Worm (Caenorhabditis elegans) whole organism, L4 larva: ENCODE data around the gene pnn-1.

ENCODE experiments used
- F10B5.3 ChIP-seq: sonication (generic microtip); optimal IDR thresholded peaks from 2 replicates; lab custom pipeline; 2016; ENCODE audit warnings: mild to moderate bottlenecking, missing genetic modification characterization, missing compliant biosample characterization
- F26F4.8 ChIP-seq: fragments of 200-800 bp; sonication (Bioruptor generic); conservative IDR thresholded peaks from 2 replicates; pipeline ENCODE4 v1.3.6; 2022; ENCODE audit warnings: missing genetic modification characterization, missing compliant biosample characterization
- T26A8.4 ChIP-seq: fragments of 200-800 bp; sonication (Bioruptor generic); IDR thresholded peaks from 2 replicates; pipeline ENCODE4 v1.3.6; 2022; ENCODE audit warnings: missing genetic modification characterization, missing compliant biosample characterization
- Y48G9A.11 ChIP-seq: fragments of 200-800 bp; sonication (Bioruptor generic); IDR thresholded peaks from 2 replicates; pipeline ENCODE4 v1.3.6; 2022; ENCODE audit warnings: missing genetic modification reagents, missing genetic modification characterization, missing compliant biosample characterization
- Y75B8A.6 ChIP-seq: fragments of 200-800 bp; sonication (Bioruptor generic); IDR thresholded peaks from 2 replicates; pipeline ENCODE4 v1.3.6; 2022; ENCODE audit warnings: missing genetic modification reagents, missing genetic modification characterization, missing compliant biosample characterization
- ZK546.5 ChIP-seq, 2 experiments: sonication (generic microtip); optimal IDR thresholded peaks; 2 replicates each; lab custom pipeline; 2017; ENCODE audit warnings: missing biosample characterization in 2 of 2, missing genetic modification characterization in 2 of 2
- aha-1 ChIP-seq: fragments of 150-350 bp; peaks from one replicate; lab custom pipeline; 2014; ENCODE audit warnings: missing biosample characterization, missing genetic modification characterization
- ceh-20 ChIP-seq: fragments of 200-800 bp; sonication (Bioruptor generic); IDR thresholded peaks from 2 replicates; pipeline ENCODE4 v1.3.6; 2022; ENCODE audit warnings: missing genetic modification reagents, missing genetic modification characterization, missing compliant biosample characterization
- ceh-44 ChIP-seq: fragments of 200-800 bp; sonication (Bioruptor generic); IDR thresholded peaks from 2 replicates; pipeline ENCODE4 v1.3.6; 2022; ENCODE audit warnings: missing genetic modification reagents, missing genetic modification characterization, missing compliant biosample characterization
- ceh-82 ChIP-seq: sonication (generic microtip); optimal IDR thresholded peaks from 2 replicates; lab custom pipeline; 2017; ENCODE audit warnings: missing biosample characterization, missing genetic modification characterization
- cey-2 ChIP-seq: sonication (generic microtip); optimal IDR thresholded peaks from 3 replicates; lab custom pipeline; 2017; ENCODE audit warnings: missing genetic modification characterization, mild to moderate bottlenecking, missing compliant biosample characterization, antibody characterized with exemption, borderline replicate concordance; ENCODE audit not compliant: insufficient read depth
- ctbp-1 ChIP-seq: fragments of 200-800 bp; sonication (Bioruptor generic); IDR thresholded peaks from 2 replicates; pipeline ENCODE4 v1.3.6; 2022; ENCODE audit warnings: missing genetic modification reagents, missing genetic modification characterization, missing compliant biosample characterization
- daf-16 ChIP-seq, 3 experiments: sonication (generic microtip); optimal IDR thresholded peaks; 2 replicates each; lab custom pipeline; 2016 to 2017; ENCODE audit warnings: missing genetic modification characterization in 3 of 3, missing genetic modification reagents in 3 of 3, mild to moderate bottlenecking in 2 of 3, missing compliant biosample characterization in 2 of 3, missing biosample characterization in 1 of 3, moderate library complexity in 1 of 3
- dmd-6 ChIP-seq: fragments of 200-800 bp; sonication (Bioruptor generic); IDR thresholded peaks from 2 replicates; pipeline ENCODE4 v1.3.6; 2022; ENCODE audit warnings: missing genetic modification reagents, missing genetic modification characterization, missing compliant biosample characterization
- dpl-1 ChIP-seq: fragments of 150-350 bp; optimal IDR thresholded peaks from 2 replicates; lab custom pipeline; 2014; ENCODE audit warnings: missing biosample characterization, missing genetic modification reagents, missing genetic modification characterization
- duxl-1 ChIP-seq: sonication (generic microtip); optimal IDR thresholded peaks from 2 replicates; lab custom pipeline; 2016; ENCODE audit warnings: mild to moderate bottlenecking, missing genetic modification characterization, moderate library complexity, missing compliant biosample characterization; ENCODE audit not compliant: poor library complexity
- dve-1 ChIP-seq: sonication (generic microtip); optimal IDR thresholded peaks from 2 replicates; lab custom pipeline; 2017; ENCODE audit warnings: antibody characterized with exemption, mild to moderate bottlenecking, missing genetic modification characterization, missing compliant biosample characterization; ENCODE audit not compliant: insufficient read depth
- hlh-30 ChIP-seq: sonication (generic microtip); optimal IDR thresholded peaks from 2 replicates; lab custom pipeline; 2017; ENCODE audit warnings: antibody characterized with exemption, mild to moderate bottlenecking, missing genetic modification characterization, missing compliant biosample characterization; ENCODE audit not compliant: insufficient read depth
- lim-7 ChIP-seq: fragments of 200-800 bp; sonication (Bioruptor generic); IDR thresholded peaks from 2 replicates; pipeline ENCODE4 v1.3.6; 2022; ENCODE audit warnings: missing genetic modification characterization, missing compliant biosample characterization
- lin-15B ChIP-seq: fragments of 150-350 bp; sonication (generic microtip); optimal IDR thresholded peaks from 3 replicates; lab custom pipeline; 2014; ENCODE audit warnings: missing biosample characterization, missing genetic modification characterization
- lin-29 ChIP-seq: fragments of 200-800 bp; sonication (Bioruptor generic); IDR thresholded peaks from 2 replicates; pipeline ENCODE4 v1.3.6; 2022; ENCODE audit warnings: missing genetic modification reagents, missing genetic modification characterization, missing compliant biosample characterization
- madf-5 ChIP-seq, 2 experiments: fragments of 200-800 bp; sonication (Bioruptor generic); IDR thresholded peaks; 2 replicates each; pipeline ENCODE4 v1.3.6; 2022; ENCODE audit warnings: missing compliant biosample characterization in 2 of 2, missing genetic modification characterization in 2 of 2
- madf-9 ChIP-seq: fragments of 200-800 bp; sonication (Bioruptor generic); conservative IDR thresholded peaks from 2 replicates; pipeline ENCODE4 v1.3.6; 2022; ENCODE audit warnings: missing genetic modification reagents, missing genetic modification characterization, missing compliant biosample characterization
- mdl-1 ChIP-seq, 2 experiments: fragments of 150-350 bp in 1 of 2; sonication (generic microtip) in 1 of 2; optimal IDR thresholded peaks; 2 replicates each; lab custom pipeline; 2014 to 2017; ENCODE audit warnings: missing biosample characterization in 2 of 2, missing genetic modification characterization in 2 of 2
- mep-1 ChIP-seq: fragments of 150-350 bp; sonication (generic microtip); optimal IDR thresholded peaks from 3 replicates; lab custom pipeline; 2014; ENCODE audit warnings: missing biosample characterization, missing genetic modification characterization
- nhr-10 ChIP-seq: fragments of 150-350 bp; optimal IDR thresholded peaks from 2 replicates; lab custom pipeline; 2014; ENCODE audit warnings: missing biosample characterization, missing genetic modification characterization
- nhr-102 ChIP-seq: sonication (generic microtip); optimal IDR thresholded peaks from 2 replicates; lab custom pipeline; 2016; ENCODE audit warnings: mild to moderate bottlenecking, missing genetic modification characterization, moderate library complexity, missing compliant biosample characterization
- nhr-237 ChIP-seq: sonication (generic microtip); optimal IDR thresholded peaks from 2 replicates; lab custom pipeline; 2017; ENCODE audit warnings: missing biosample characterization, missing genetic modification characterization
- nhr-28 ChIP-seq: fragments of 150-350 bp; optimal IDR thresholded peaks from 2 replicates; lab custom pipeline; 2014; ENCODE audit warnings: missing biosample characterization, missing genetic modification characterization
- nhr-42 ChIP-seq: fragments of 200-800 bp; sonication (Bioruptor generic); IDR thresholded peaks from 2 replicates; pipeline ENCODE4 v1.3.6; 2022; ENCODE audit warnings: missing genetic modification characterization, missing compliant biosample characterization
- rbr-2 ChIP-seq: sonication (generic microtip); optimal IDR thresholded peaks from 2 replicates; lab custom pipeline; 2016; ENCODE audit warnings: missing genotype, missing genetic modification characterization, missing compliant biosample characterization
- spr-1 ChIP-seq: sonication (generic microtip); optimal IDR thresholded peaks from 2 replicates; lab custom pipeline; 2016; ENCODE audit warnings: mild to moderate bottlenecking, missing genetic modification characterization, missing compliant biosample characterization
- unc-62 ChIP-seq, 3 experiments: fragments of 150-350 bp in 1 of 3; sonication (generic microtip); optimal IDR thresholded peaks in 2 of 3; peaks in 1 of 3; 1 replicate in 1 of 3; 2 replicates in 2 of 3; lab custom pipeline; 2014 to 2017; ENCODE audit warnings: missing biosample characterization in 3 of 3, missing genetic modification characterization in 3 of 3, missing genetic modification reagents in 3 of 3, missing genotype in 1 of 3
- vab-7 ChIP-seq: fragments of 200-800 bp; sonication (Bioruptor generic); IDR thresholded peaks from 2 replicates; pipeline ENCODE4 v1.3.6; 2022; ENCODE audit warnings: missing genetic modification reagents, missing genetic modification characterization, missing compliant biosample characterization
- zfp-2 ChIP-seq: sonication (generic microtip); optimal IDR thresholded peaks from 2 replicates; lab custom pipeline; 2016; ENCODE audit warnings: mild to moderate bottlenecking, missing genetic modification characterization, missing compliant biosample characterization
- ztf-11 ChIP-seq: fragments of 150-350 bp; optimal IDR thresholded peaks from 2 replicates; lab custom pipeline; 2014; ENCODE audit warnings: missing biosample characterization, missing genetic modification characterization

The pnn-1 gene

ce11 chrV:12967925-12968327 is 3.0 kb upstream of the pnn-1 start, which contains the start of gene R186.8 (continued):
- TF ChIP-seq dmd-6 (GFP tag; lab: Robert Waterston, UW) (peak; percentile 94), Y48G9A.11 (GFP tag; lab: Robert Waterston, UW) (peak; percentile 52; the same call in 1 of the 2 replicates), rbr-2 (peak; percentile 86), madf-5 (GFP tag; IDR thresholded peaks at IDR 0.05; lab: Robert Waterston, UW) (peak in 1 of 2 experiments; percentile 48; a peak in 1 of 4 replicates), aha-1 (peak; percentile 96), ceh-44 (peak; percentile 84), vab-7 (GFP tag; lab: Robert Waterston, UW) (peak; percentile 71; the same call in 1 of the 2 replicates), lin-15B (peak; percentile 18), hlh-30 (peak; percentile 43), mep-1 (tag; lab: Kevin White, UChicago) (peak; percentile 74), T26A8.4 (GFP tag; lab: Robert Waterston, UW) (peak; percentile 87; the same call in 1 of the 2 replicates), nhr-102 (tag; lab: Kevin White, UChicago) (peak; percentile 58), spr-1 (tag; lab: Kevin White, UChicago) (peak; percentile 47), lim-7 (GFP tag; lab: Robert Waterston, UW) (0 out of 2 replicates have a peak, but pooled peaks have one; percentile 10), zfp-2 (tag; lab: Kevin White, UChicago) (peak; percentile 72), ctbp-1 (peak; percentile 69; the same call in 1 of the 2 replicates)

- TF ChIP-seq Y75B8A.6 (GFP tag; lab: Robert Waterston, UW) = no peak
- TF ChIP-seq nhr-28 = no peak
- TF ChIP-seq ceh-20 = no peak
- TF ChIP-seq F10B5.3 (tag; lab: Kevin White, UChicago) = no peak
- TF ChIP-seq daf-16 (GFP tag; optimal IDR thresholded peaks at IDR 0.05; lab: Kevin White, UChicago) = no peak
- no peak for TF ChIP-seq daf-16 (tag; optimal IDR thresholded peaks at IDR 0.05; lab: Kevin White, UChicago)
- TF ChIP-seq ZK546.5 (tag; optimal IDR thresholded peaks at IDR 0.05; lab: Kevin White, UChicago) = no peak
- TF ChIP-seq nhr-42 (GFP tag; lab: Robert Waterston, UW) = no peak
- no peak for TF ChIP-seq nhr-102 (tag; lab: Kevin White, UChicago)
- no peak for TF ChIP-seq lin-29 (GFP tag; lab: Robert Waterston, UW)
- no peak for TF ChIP-seq mdl-1 (tag; optimal IDR thresholded peaks at IDR 0.05; lab: Kevin White, UChicago)
- TF ChIP-seq nhr-10 (tag; lab: Kevin White, UChicago) = no peak
- no peak for TF ChIP-seq dpl-1
- no peak for TF ChIP-seq Y48G9A.11 (GFP tag; lab: Robert Waterston, UW)
- TF ChIP-seq madf-9 (GFP tag; lab: Robert Waterston, UW) = no peak
- no peak for TF ChIP-seq lin-15B
These were observed 2.4 kb upstream of the pnn-1 start, which contains the start of gene lin-46 for ce11 chrV:12968555-12968954. Gene lin-46, plus strand, starts transcription at chrV:12968855.

ce11 chrV:12974047-12974446 is 3.1 kb downstream of the pnn-1 start:
- no peak for TF ChIP-seq aha-1
- no peak for TF ChIP-seq nhr-237
- peak in 1 of 2 experiments; percentile 59 for TF ChIP-seq unc-62 (GFP tag; optimal IDR thresholded peaks at IDR 0.05 in 1 of 2; lab: Kevin White, UChicago)
- TF ChIP-seq unc-62 (tag; optimal IDR thresholded peaks at IDR 0.05; lab: Kevin White, UChicago) = no peak

ce11 chrV:12987061-12987460 is 16.2 kb downstream of the pnn-1 start, which contains the start of gene shw-3:
Gene shw-3, minus strand, starts transcription at chrV:12987161.
- no peak for TF ChIP-seq dve-1 (tag; lab: Kevin White, UChicago)
- TF ChIP-seq F26F4.8 (GFP tag; lab: Robert Waterston, UW) = no peak
- no peak for TF ChIP-seq cey-2
- no peak for TF ChIP-seq ztf-11 (tag; lab: Kevin White, UChicago)
- TF ChIP-seq duxl-1 (tag; lab: Kevin White, UChicago) = no peak
- no peak for TF ChIP-seq ceh-82 (tag; lab: Kevin White, UChicago)
- TF ChIP-seq, all 104 proteins: peak for 0
